Worm (Caenorhabditis elegans): ENCODE results near the gene C10A4.4.
A peak's percentile ranks its signal among the peaks of the same experiment; 100 is the strongest.

Gene C10A4.4

ce11 chrX:7405393-7405792 lies 4.5 kb downstream of the C10A4.4 start, which contains the start of gene C10A4.3:
Gene C10A4.3, plus strand, starts transcription at chrX:7405693.
- TF ChIP-seq skn-1 (tag; optimal IDR thresholded peaks at IDR 0.05) (no peak), ceh-82 (tag; optimal IDR thresholded peaks at IDR 0.05) (no peak), egl-27 (tag; optimal IDR thresholded peaks at IDR 0.05) (no peak), hpl-2 (GFP tag; optimal IDR thresholded peaks at IDR 0.05) (no peak), zip-4 (GFP tag; optimal IDR thresholded peaks at IDR 0.05) (no peak), efl-3 (GFP tag; optimal IDR thresholded peaks at IDR 0.05) (no peak), nhr-11 (tag; optimal IDR thresholded peaks at IDR 0.05) (no peak), nhr-90 (tag; optimal IDR thresholded peaks at IDR 0.05; ENCODE audit: poor library complexity) (no peak), ces-1 (GFP tag; optimal IDR thresholded peaks at IDR 0.05) (no peak), fos-1 (tag; optimal IDR thresholded peaks at IDR 0.05) (no peak), pag-3 (tag; optimal IDR thresholded peaks at IDR 0.05; ENCODE audit: borderline replicate concordance, insufficient read depth) (no peak)

ce11 chrX:7407749-7408148 lies 6.9 kb downstream of the C10A4.4 start:
- TF ChIP-seq efl-1 (optimal IDR thresholded peaks at IDR 0.05) (no peak), efl-1 (GFP tag; optimal IDR thresholded peaks at IDR 0.05 in 1 of 2) (peak in 1 of 2 experiments; percentile 91), dpl-1 (GFP tag; optimal IDR thresholded peaks at IDR 0.05) (no peak)

ce11 chrX:7409030-7409429 lies 8.1 kb downstream of the C10A4.4 start:
- no peak for TF ChIP-seq hlh-17 (GFP tag; optimal IDR thresholded peaks at IDR 0.05; ENCODE audit: borderline replicate concordance)
- TF ChIP-seq tbx-2 (tag; optimal IDR thresholded peaks at IDR 0.05) = no peak
- TF ChIP-seq unc-130 (tag; optimal IDR thresholded peaks at IDR 0.05) = no peak
- TF ChIP-seq zag-1 (tag; optimal IDR thresholded peaks at IDR 0.05) = no peak
- TF ChIP-seq lin-35 (GFP tag; optimal IDR thresholded peaks at IDR 0.05) = no peak
- TF ChIP-seq swsn-7 (tag; optimal IDR thresholded peaks at IDR 0.05) = no peak
- TF ChIP-seq fkh-4 (tag; optimal IDR thresholded peaks at IDR 0.05; ENCODE audit: borderline replicate concordance) = no peak
- no peak for TF ChIP-seq zip-4 (GFP tag; optimal IDR thresholded peaks at IDR 0.05)
- no peak for TF ChIP-seq C34B4.2 (tag; optimal IDR thresholded peaks at IDR 0.05)

- TF ChIP-seq nhr-11 (tag; optimal IDR thresholded peaks at IDR 0.05) = no peak
- no peak for TF ChIP-seq nhr-47 (tag; optimal IDR thresholded peaks at IDR 0.05)
- TF ChIP-seq lin-13 (GFP tag; optimal IDR thresholded peaks at IDR 0.05) = no peak
- no peak for TF ChIP-seq mdl-1 (tag; optimal IDR thresholded peaks at IDR 0.05)
- no peak for TF ChIP-seq unc-62 (GFP tag; optimal IDR thresholded peaks at IDR 0.05)
- no peak for TF ChIP-seq xbp-1 (tag; optimal IDR thresholded peaks at IDR 0.05)
- no peak for TF ChIP-seq ceh-8 (GFP tag; optimal IDR thresholded peaks at IDR 0.05)
- no peak for TF ChIP-seq fkh-4 (tag; optimal IDR thresholded peaks at IDR 0.05; ENCODE audit: borderline replicate concordance)
- no peak for TF ChIP-seq nhr-85 (tag)
- TF ChIP-seq C34B4.2 (tag; optimal IDR thresholded peaks at IDR 0.05) = no peak
Observed at ce11 chrX:7409935-7410334, 9.0 kb downstream of the C10A4.4 start, which contains the start of gene C10A4.2. Gene C10A4.2, plus strand, starts transcription at chrX:7410235.

- TF ChIP-seq isw-1 (GFP tag; IDR thresholded peaks at IDR 0.05) = no peak
- no peak for TF ChIP-seq lsy-2 (tag; optimal IDR thresholded peaks at IDR 0.05)
- no peak for TF ChIP-seq ceh-63 (GFP tag; optimal IDR thresholded peaks at IDR 0.05)
- no peak for TF ChIP-seq unc-98 (GFP tag; IDR thresholded peaks at IDR 0.05)
- TF ChIP-seq skn-1 (tag; optimal IDR thresholded peaks at IDR 0.05) = no peak
- TF ChIP-seq sptf-1 (tag; optimal IDR thresholded peaks at IDR 0.05) = no peak
- TF ChIP-seq C34B4.2 (tag; optimal IDR thresholded peaks at IDR 0.05) = no peak
- no peak for TF ChIP-seq sox-4 (tag; optimal IDR thresholded peaks at IDR 0.05)
- TF ChIP-seq nhr-71 (tag; optimal IDR thresholded peaks at IDR 0.05) = no peak
- no peak for TF ChIP-seq unc-62 (GFP tag; optimal IDR thresholded peaks at IDR 0.05)
- TF ChIP-seq C04F5.9 (tag; optimal IDR thresholded peaks at IDR 0.05) = no peak
- no peak for TF ChIP-seq lin-35 (GFP tag; optimal IDR thresholded peaks at IDR 0.05)
- no peak for TF ChIP-seq ceh-88 (GFP tag; IDR thresholded peaks at IDR 0.05)
- no peak for TF ChIP-seq lin-39 (tag; optimal IDR thresholded peaks at IDR 0.05)
- TF ChIP-seq nhr-76 (tag; optimal IDR thresholded peaks at IDR 0.05) = no peak
- TF ChIP-seq irx-1 (tag; optimal IDR thresholded peaks at IDR 0.05) = no peak
- no peak for TF ChIP-seq efl-3 (GFP tag; optimal IDR thresholded peaks at IDR 0.05)
- TF ChIP-seq ama-1 (optimal IDR thresholded peaks at IDR 0.05) = no peak
- TF ChIP-seq nhr-19 (GFP tag; conservative IDR thresholded peaks at IDR 0.05) = no peak
- no peak for TF ChIP-seq nhr-77 (tag; optimal IDR thresholded peaks at IDR 0.05)
Observed at ce11 chrX:7415420-7415819, 14.5 kb downstream of the C10A4.4 start, which contains the start of gene C10A4.7. Gene C10A4.7, minus strand, starts transcription at chrX:7415520.
